Worm (Caenorhabditis elegans) whole organism, L4 larva: Measurements from ENCODE around the gene M04G7.5.

ENCODE experiments used
- lin-39 ChIP-seq: fragments of 150-350 bp; optimal IDR thresholded peaks from 2 replicates; lab custom pipeline; 2014; ENCODE audit warnings: missing biosample characterization, missing genetic modification reagents, missing genetic modification characterization
- nhr-25 ChIP-seq: sonication (generic microtip); optimal IDR thresholded peaks from 2 replicates; lab custom pipeline; 2017; ENCODE audit warnings: missing genetic modification characterization, mild to moderate bottlenecking, missing compliant biosample characterization, antibody characterized with exemption, moderate library complexity, borderline replicate concordance; ENCODE audit not compliant: insufficient read depth
- nhr-76 ChIP-seq: fragments of 150-350 bp; optimal IDR thresholded peaks from 2 replicates; lab custom pipeline; 2014; ENCODE audit warnings: missing biosample characterization, missing genetic modification characterization
- php-3 ChIP-seq: fragments of 200-800 bp; sonication (Bioruptor generic); IDR thresholded peaks from 2 replicates; pipeline ENCODE4 v1.3.6; 2022; ENCODE audit warnings: missing genetic modification reagents, missing genetic modification characterization, missing compliant biosample characterization
- tag-97 ChIP-seq: fragments of 200-800 bp; sonication (Bioruptor generic); IDR thresholded peaks from 2 replicates; pipeline ENCODE4 v1.3.6; 2022; ENCODE audit warnings: missing genetic modification characterization, missing compliant biosample characterization
- ztf-7 ChIP-seq: fragments of 150-350 bp; optimal IDR thresholded peaks from 2 replicates; lab custom pipeline; 2014; ENCODE audit warnings: missing biosample characterization, missing genetic modification characterization

- no peak for TF ChIP-seq lin-39 (tag; lab: Kevin White, UChicago)
- TF ChIP-seq ztf-7 = no peak
- no peak for TF ChIP-seq nhr-76 (tag; lab: Kevin White, UChicago)
- TF ChIP-seq php-3 (GFP tag; lab: Robert Waterston, UW) = no peak
- TF ChIP-seq tag-97 (GFP tag; lab: Robert Waterston, UW) = no peak
- TF ChIP-seq nhr-25 = no peak
These were observed 29.8 kb upstream of the M04G7.5 start, which contains the start of gene daf-18 for ce11 chrIV:425052-425451.
